Worm (Caenorhabditis elegans) whole organism, young adult: Measurements from ENCODE around the gene F09E5.8.
A peak's percentile ranks its signal among the peaks of the same experiment; 100 is the strongest.

Experiments used
- B0336.3 ChIP-seq: fragments of 200-800 bp; sonication (Bioruptor generic); IDR thresholded peaks from 2 replicates; pipeline ENCODE4 v1.3.6; 2022; ENCODE audit warnings: missing genetic modification characterization, missing compliant biosample characterization
- D2030.7 ChIP-seq: fragments of 200-800 bp; sonication (Bioruptor generic); IDR thresholded peaks from 2 replicates; pipeline ENCODE4 v1.3.6; 2022; ENCODE audit warnings: missing genetic modification reagents, missing genetic modification characterization, missing compliant biosample characterization
- F23B12.7 ChIP-seq: sonication (generic microtip); optimal IDR thresholded peaks from 2 replicates; lab custom pipeline; 2017; ENCODE audit warnings: missing genetic modification characterization, mild to moderate bottlenecking, missing compliant biosample characterization, antibody characterized with exemption, moderate library complexity; ENCODE audit not compliant: insufficient read depth
- F33H1.4 ChIP-seq: fragments of 200-800 bp; sonication (Bioruptor generic); IDR thresholded peaks from 2 replicates; pipeline ENCODE4 v1.3.6; 2022; ENCODE audit warnings: missing genetic modification reagents, missing genetic modification characterization, missing compliant biosample characterization
- F37B4.10 ChIP-seq: fragments of 200-800 bp; sonication (Bioruptor generic); IDR thresholded peaks from 2 replicates; pipeline ENCODE4 v1.3.6; 2022; ENCODE audit warnings: missing genetic modification characterization, missing compliant biosample characterization
- Y53F4B.3 ChIP-seq: fragments of 200-800 bp; sonication (Bioruptor generic); IDR thresholded peaks from 2 replicates; pipeline ENCODE4 v1.3.6; 2022; ENCODE audit warnings: missing genetic modification reagents, missing genetic modification characterization, missing compliant biosample characterization
- Y53G8AR.9 ChIP-seq: fragments of 200-800 bp; sonication (Bioruptor generic); conservative IDR thresholded peaks from 2 replicates; pipeline ENCODE4 v1.3.6; 2022; ENCODE audit warnings: missing genetic modification reagents, missing genetic modification characterization, missing compliant biosample characterization
- Y79H2A.3 ChIP-seq: fragments of 200-800 bp; sonication (Bioruptor generic); conservative IDR thresholded peaks from 2 replicates; pipeline ENCODE4 v1.3.6; 2022; ENCODE audit warnings: missing genetic modification reagents, missing genetic modification characterization, missing compliant biosample characterization
- Y95B8A.8 ChIP-seq: fragments of 200-800 bp; sonication (Bioruptor generic); IDR thresholded peaks from 2 replicates; pipeline ENCODE4 v1.3.6; 2022; ENCODE audit warnings: missing genetic modification reagents, missing genetic modification characterization, missing compliant biosample characterization
- athp-1 ChIP-seq: sonication (generic microtip); optimal IDR thresholded peaks from 2 replicates; lab custom pipeline; 2017; ENCODE audit warnings: mild to moderate bottlenecking, missing genetic modification characterization, missing compliant biosample characterization
- attf-3 ChIP-seq: fragments of 200-800 bp; sonication (Bioruptor generic); conservative IDR thresholded peaks from 2 replicates; pipeline ENCODE4 v1.3.6; 2022; ENCODE audit warnings: missing genetic modification reagents, missing genetic modification characterization, missing compliant biosample characterization
- attf-6 ChIP-seq: fragments of 200-800 bp; sonication (Bioruptor generic); IDR thresholded peaks from 2 replicates; pipeline ENCODE4 v1.3.6; 2022; ENCODE audit warnings: missing genetic modification reagents, missing genetic modification characterization, missing compliant biosample characterization
- ceh-27 ChIP-seq: fragments of 200-800 bp; sonication (Bioruptor generic); optimal IDR thresholded peaks from 2 replicates; lab custom pipeline; 2018; ENCODE audit warnings: mild to moderate bottlenecking, missing genetic modification characterization, moderate library complexity, missing compliant biosample characterization
- ceh-58 ChIP-seq: fragments of 200-800 bp; sonication (Bioruptor generic); IDR thresholded peaks from 2 replicates; pipeline ENCODE4 v1.3.6; 2022; ENCODE audit warnings: missing genetic modification characterization, missing compliant biosample characterization
- ceh-79 ChIP-seq: sonication (generic microtip); optimal IDR thresholded peaks from 2 replicates; lab custom pipeline; 2017; ENCODE audit warnings: mild to moderate bottlenecking, missing genetic modification characterization, missing compliant biosample characterization
- die-1 ChIP-seq: sonication (generic microtip); optimal IDR thresholded peaks from 2 replicates; lab custom pipeline; 2016; ENCODE audit warnings: missing genotype, mild to moderate bottlenecking, missing genetic modification characterization, missing compliant biosample characterization
- dpff-1 ChIP-seq: sonication (generic microtip); optimal IDR thresholded peaks from 2 replicates; lab custom pipeline; 2017; ENCODE audit warnings: mild to moderate bottlenecking, missing genetic modification characterization, missing compliant biosample characterization
- dpl-1 ChIP-seq: fragments of 150-350 bp; optimal IDR thresholded peaks from 2 replicates; lab custom pipeline; 2014; ENCODE audit warnings: missing biosample characterization, missing genetic modification reagents, missing genetic modification characterization
- egl-18 ChIP-seq: fragments of 200-800 bp; sonication (Bioruptor generic); IDR thresholded peaks from 2 replicates; pipeline ENCODE4 v1.3.6; 2022; ENCODE audit warnings: missing genetic modification reagents, missing genetic modification characterization, missing compliant biosample characterization
- ekl-4 ChIP-seq: fragments of 200-800 bp; sonication (Bioruptor generic); IDR thresholded peaks from 2 replicates; pipeline ENCODE4 v1.3.6; 2022; ENCODE audit warnings: missing genetic modification reagents, missing genetic modification characterization, missing compliant biosample characterization
- ets-4 ChIP-seq: fragments of 200-800 bp; sonication (Bioruptor generic); optimal IDR thresholded peaks from 2 replicates; lab custom pipeline; 2018; ENCODE audit warnings: mild to moderate bottlenecking, missing genetic modification characterization, missing compliant biosample characterization
- fkh-3 ChIP-seq: sonication (generic microtip); optimal IDR thresholded peaks from 2 replicates; lab custom pipeline; 2016; ENCODE audit warnings: mild to moderate bottlenecking, missing genetic modification characterization, missing compliant biosample characterization
- hlh-26 ChIP-seq: fragments of 200-800 bp; sonication (Bioruptor generic); conservative IDR thresholded peaks from 2 replicates; pipeline ENCODE4 v1.3.6; 2022; ENCODE audit warnings: missing genetic modification reagents, missing genetic modification characterization, missing compliant biosample characterization
- hmg-1.2 ChIP-seq: fragments of 200-800 bp; sonication (Bioruptor generic); IDR thresholded peaks from 2 replicates; pipeline ENCODE4 v1.3.6; 2022; ENCODE audit warnings: missing genetic modification reagents, missing genetic modification characterization, missing compliant biosample characterization
- lin-26 ChIP-seq: fragments of 200-800 bp; sonication (Bioruptor generic); IDR thresholded peaks from 2 replicates; pipeline ENCODE4 v1.3.6; 2022; ENCODE audit warnings: missing genetic modification reagents, missing genetic modification characterization, missing compliant biosample characterization
- lir-1 ChIP-seq: fragments of 200-800 bp; sonication (Bioruptor generic); conservative IDR thresholded peaks from 2 replicates; pipeline ENCODE4 v1.3.6; 2022; ENCODE audit warnings: missing genetic modification reagents, missing genetic modification characterization, missing compliant biosample characterization
- madf-10 ChIP-seq: sonication (generic microtip); optimal IDR thresholded peaks from 2 replicates; lab custom pipeline; 2016; ENCODE audit warnings: mild to moderate bottlenecking, missing genetic modification characterization, missing compliant biosample characterization
- mel-28 ChIP-seq: sonication (generic microtip); optimal IDR thresholded peaks from 2 replicates; lab custom pipeline; 2016; ENCODE audit warnings: borderline replicate concordance, mild to moderate bottlenecking, missing genetic modification characterization, missing compliant biosample characterization
- mes-4 ChIP-seq: sonication (generic microtip); optimal IDR thresholded peaks from 2 replicates; lab custom pipeline; 2016; ENCODE audit warnings: missing genotype, missing genetic modification characterization, missing compliant biosample characterization
- mxl-1 ChIP-seq: sonication (generic microtip); optimal IDR thresholded peaks from 2 replicates; lab custom pipeline; 2016; ENCODE audit warnings: missing genetic modification characterization, missing compliant biosample characterization
- nfya-1 ChIP-seq: sonication (generic microtip); optimal IDR thresholded peaks from 2 replicates; lab custom pipeline; 2017; ENCODE audit warnings: antibody characterized with exemption, missing compliant biosample characterization, missing genetic modification characterization, borderline replicate concordance; ENCODE audit not compliant: insufficient read depth
- nfya-2 ChIP-seq: fragments of 200-800 bp; sonication (Bioruptor generic); IDR thresholded peaks from 2 replicates; pipeline ENCODE4 v1.3.6; 2022; ENCODE audit warnings: missing genetic modification reagents, missing genetic modification characterization, missing compliant biosample characterization
- nhr-179 ChIP-seq: sonication (generic microtip); optimal IDR thresholded peaks from 2 replicates; lab custom pipeline; 2016; ENCODE audit warnings: mild to moderate bottlenecking, missing genetic modification characterization, missing compliant biosample characterization
- nhr-90 ChIP-seq: sonication (generic microtip); optimal IDR thresholded peaks from 2 replicates; lab custom pipeline; 2016; ENCODE audit warnings: missing genotype, mild to moderate bottlenecking, missing genetic modification characterization, missing compliant biosample characterization
- repo-1 ChIP-seq: sonication (generic microtip); optimal IDR thresholded peaks from 2 replicates; lab custom pipeline; 2017; ENCODE audit warnings: mild to moderate bottlenecking, missing genetic modification characterization, missing compliant biosample characterization
- rpc-1 ChIP-seq, 2 experiments: fragments of 150-350 bp in 1 of 2; sonication (generic microtip) in 1 of 2; optimal IDR thresholded peaks; 2 replicates each; lab custom pipeline; 2014 to 2018; ENCODE audit warnings: missing biosample characterization in 1 of 2, missing genetic modification characterization in 1 of 2, missing genetic modification reagents in 1 of 2, missing genotype in 1 of 2
- sdz-38 ChIP-seq: sonication (generic microtip); optimal IDR thresholded peaks from 2 replicates; lab custom pipeline; 2016; ENCODE audit warnings: missing genotype, missing genetic modification characterization, missing compliant biosample characterization
- snpc-1.3 ChIP-seq: sonication (generic microtip); optimal IDR thresholded peaks from 2 replicates; lab custom pipeline; 2017; ENCODE audit warnings: missing genetic modification characterization, mild to moderate bottlenecking, missing compliant biosample characterization, antibody characterized with exemption, moderate library complexity, missing genotype, missing genetic modification reagents; ENCODE audit not compliant: insufficient read depth
- snpc-4 ChIP-seq, 5 experiments: fragments of 150-350 bp in 1 of 5; sonication (generic microtip) in 4 of 5; optimal IDR thresholded peaks; 2 replicates each; lab custom pipeline; 2014 to 2018; ENCODE audit warnings: missing genetic modification characterization in 5 of 5, missing biosample characterization in 3 of 5, antibody characterized with exemption in 2 of 5, mild to moderate bottlenecking in 2 of 5, missing compliant biosample characterization in 2 of 5, missing genotype in 2 of 5, moderate library complexity in 2 of 5, missing genetic modification reagents in 1 of 5
- tbp1 ChIP-seq: fragments of 200-800 bp; sonication (Bioruptor generic); optimal IDR thresholded peaks from 2 replicates; lab custom pipeline; 2018; ENCODE audit warnings: mild to moderate bottlenecking, missing genetic modification characterization, missing compliant biosample characterization
- tbx-9 ChIP-seq: sonication (generic microtip); optimal IDR thresholded peaks from 2 replicates; lab custom pipeline; 2016; ENCODE audit warnings: borderline replicate concordance, missing genetic modification characterization, inconsistent platforms, missing compliant biosample characterization
- tlf-1 ChIP-seq: fragments of 200-800 bp; sonication (Bioruptor generic); optimal IDR thresholded peaks from 2 replicates; lab custom pipeline; 2018; ENCODE audit warnings: mild to moderate bottlenecking, missing genetic modification characterization, missing compliant biosample characterization
- xnd-1 ChIP-seq: sonication (generic microtip); optimal IDR thresholded peaks from 2 replicates; lab custom pipeline; 2016; ENCODE audit warnings: missing genotype, missing genetic modification reagents, missing genetic modification characterization, missing compliant biosample characterization
- ztf-3 ChIP-seq: fragments of 200-800 bp; sonication (Bioruptor generic); optimal IDR thresholded peaks from 2 replicates; lab custom pipeline; 2018; ENCODE audit warnings: mild to moderate bottlenecking, missing genetic modification characterization, missing compliant biosample characterization

Gene F09E5.8

ce11 chrII:5353642-5354041 lies 3.2 kb downstream of the F09E5.8 start (continued):
- TF ChIP-seq nfya-1 (no peak), lin-26 (peak; percentile 96), F33H1.4 (no peak), ceh-27 (peak; percentile 9), egl-18 (GFP tag; lab: Robert Waterston, UW) (no peak), hmg-1.2 (peak; percentile 48), lir-1 (GFP tag; lab: Robert Waterston, UW) (no peak), dpl-1 (GFP tag; lab: Kevin White, UChicago) (no peak), hlh-26 (GFP tag; lab: Robert Waterston, UW) (no peak), tbp1 (peak; percentile 91), madf-10 (tag; lab: Kevin White, UChicago) (peak; percentile 28), F23B12.7 (tag; lab: Kevin White, UChicago) (peak; percentile 37)

ce11 chrII:5355384-5355783 lies 4.9 kb downstream of the F09E5.8 start, which contains the start of gene srg-69:
Gene srg-69 (plus strand): TSS chrII:5355684.
- TF ChIP-seq repo-1 (tag; lab: Kevin White, UChicago) (no peak), Y79H2A.3 (GFP tag; lab: Robert Waterston, UW) (no peak), Y95B8A.8 (GFP tag; lab: Robert Waterston, UW) (no peak), nhr-179 (no peak), tbx-9 (tag; lab: Kevin White, UChicago) (no peak), Y53G8AR.9 (no peak), fkh-3 (tag; lab: Kevin White, UChicago) (no peak), ets-4 (no peak), D2030.7 (no peak), attf-6 (GFP tag; lab: Robert Waterston, UW) (no peak), ztf-3 (GFP tag; lab: Kevin White, UChicago) (no peak), mes-4 (tag; lab: Kevin White, UChicago) (no peak), nfya-2 (GFP tag; lab: Robert Waterston, UW) (no peak), attf-3 (GFP tag; lab: Robert Waterston, UW) (no peak), ceh-79 (no peak)

- TF ChIP-seq mes-4 (tag; lab: Kevin White, UChicago) (no peak), die-1 (tag; lab: Kevin White, UChicago) (peak; percentile 8), nhr-90 (tag; lab: Kevin White, UChicago) (no peak), F37B4.10 (GFP tag; lab: Robert Waterston, UW) (no peak), F23B12.7 (tag; lab: Kevin White, UChicago) (peak; percentile 29), Y53F4B.3 (GFP tag; lab: Robert Waterston, UW) (no peak), athp-1 (peak; percentile 73), mxl-1 (peak; percentile 23), rpc-1 (optimal IDR thresholded peaks at IDR 0.05; lab: Kevin White, UChicago) (peak; percentile 28), rpc-1 (tag; optimal IDR thresholded peaks at IDR 0.05; lab: Kevin White, UChicago) (no peak), ekl-4 (GFP tag; lab: Robert Waterston, UW) (peak; percentile 76), Y79H2A.3 (GFP tag; lab: Robert Waterston, UW) (no peak), B0336.3 (GFP tag; lab: Robert Waterston, UW) (peak; percentile 73), hmg-1.2 (peak; percentile 51; the same call in 1 of the 2 replicates), attf-3 (GFP tag; lab: Robert Waterston, UW) (peak; percentile 50; the same call in 1 of the 2 replicates), hlh-26 (GFP tag; lab: Robert Waterston, UW) (no peak), mel-28 (no peak), tlf-1 (peak; percentile 61), dpff-1 (tag; lab: Kevin White, UChicago) (no peak), snpc-1.3 (tag; lab: Kevin White, UChicago) (no peak), snpc-4 (GFP tag; optimal IDR thresholded peaks at IDR 0.05; lab: Kevin White, UChicago) (peak; percentile 29), snpc-4 (tag; optimal IDR thresholded peaks at IDR 0.05; lab: Kevin White, UChicago) (peak in 3 of 4 experiments; percentile 44 to 66 (median 63)), tbx-9 (tag; lab: Kevin White, UChicago) (no peak), ceh-58 (GFP tag; lab: Robert Waterston, UW) (no peak), sdz-38 (no peak), xnd-1 (tag; lab: Kevin White, UChicago) (no peak)
Measured at ce11 chrII:5358137-5358745, 7.8 kb downstream of the F09E5.8 start, which contains the start of the genes F09E5.11 and bmy-1. Gene F09E5.11 (minus strand): TSS chrII:5358187. Gene bmy-1 (plus strand): TSS chrII:5358695.
